Worm (Caenorhabditis elegans) whole organism, L3 larva: ENCODE data around the gene nlp-30.

Experiments
- aly-2 ChIP-seq: fragments of 150-350 bp; optimal IDR thresholded peaks from 2 replicates; lab custom pipeline; 2014; ENCODE audit warnings: missing biosample characterization, missing genetic modification characterization
- ceh-16 ChIP-seq: sonication (generic microtip); optimal IDR thresholded peaks from 2 replicates; lab custom pipeline; 2017; ENCODE audit warnings: missing biosample characterization, missing genetic modification characterization
- ceh-28 ChIP-seq: fragments of 150-350 bp; optimal IDR thresholded peaks from 2 replicates; lab custom pipeline; 2014; ENCODE audit warnings: missing biosample characterization, missing genetic modification reagents, missing genetic modification characterization
- ceh-82 ChIP-seq: fragments of 150-350 bp; optimal IDR thresholded peaks from 2 replicates; lab custom pipeline; 2014; ENCODE audit warnings: missing biosample characterization, missing genetic modification characterization
- daf-12 ChIP-seq: fragments of 150-350 bp; optimal IDR thresholded peaks from 2 replicates; lab custom pipeline; 2014; ENCODE audit warnings: missing biosample characterization, missing genetic modification reagents, missing genetic modification characterization
- egl-27 ChIP-seq: sonication (generic microtip); optimal IDR thresholded peaks from 4 replicates; lab custom pipeline; 2017; ENCODE audit warnings: missing biosample characterization, missing genetic modification reagents, missing genetic modification characterization
- egl-5 ChIP-seq: fragments of 150-350 bp; optimal IDR thresholded peaks from 2 replicates; lab custom pipeline; 2017; ENCODE audit warnings: missing biosample characterization, missing genetic modification reagents, missing genetic modification characterization, inconsistent platforms
- elt-1 ChIP-seq: fragments of 150-350 bp; optimal IDR thresholded peaks from 2 replicates; lab custom pipeline; 2014; ENCODE audit warnings: missing biosample characterization, missing genetic modification characterization
- elt-3 ChIP-seq, 3 experiments: fragments of 150-350 bp in 1 of 3; sonication (generic microtip) in 2 of 3; optimal IDR thresholded peaks; 2 replicates in 2 of 3; 4 replicates in 1 of 3; lab custom pipeline; 2014 to 2017; ENCODE audit warnings: missing biosample characterization in 3 of 3, missing genetic modification characterization in 3 of 3
- eor-1 ChIP-seq, 2 experiments: fragments of 150-350 bp; optimal IDR thresholded peaks; 2 replicates each; lab custom pipeline; 2014 to 2018; ENCODE audit warnings: missing biosample characterization in 2 of 2, missing genetic modification characterization in 2 of 2
- fkh-10 ChIP-seq: sonication (generic microtip); optimal IDR thresholded peaks from 2 replicates; lab custom pipeline; 2017; ENCODE audit warnings: missing biosample characterization, missing genetic modification reagents, missing genetic modification characterization
- hmg-11 ChIP-seq: sonication (generic microtip); optimal IDR thresholded peaks from 2 replicates; lab custom pipeline; 2016; ENCODE audit warnings: missing genetic modification characterization, missing compliant biosample characterization
- jun-1 ChIP-seq: fragments of 150-350 bp; optimal IDR thresholded peaks from 2 replicates; lab custom pipeline; 2014; ENCODE audit warnings: missing biosample characterization, missing genetic modification reagents, missing genetic modification characterization
- lin-39 ChIP-seq: fragments of 150-350 bp; optimal IDR thresholded peaks from 2 replicates; lab custom pipeline; 2018; ENCODE audit warnings: missing biosample characterization, missing genetic modification reagents, missing genetic modification characterization
- mml-1 ChIP-seq: fragments of 150-350 bp; sonication (generic microtip); optimal IDR thresholded peaks from 3 replicates; lab custom pipeline; 2014; ENCODE audit warnings: missing biosample characterization, missing genetic modification characterization
- nhr-23 ChIP-seq: fragments of 150-350 bp; optimal IDR thresholded peaks from 2 replicates; lab custom pipeline; 2014; ENCODE audit warnings: missing biosample characterization, missing genetic modification reagents, missing genetic modification characterization
- nhr-25 ChIP-seq: sonication (generic microtip); optimal IDR thresholded peaks from 2 replicates; lab custom pipeline; 2017; ENCODE audit warnings: missing biosample characterization, missing genetic modification characterization
- nhr-28 ChIP-seq: fragments of 150-350 bp; optimal IDR thresholded peaks from 2 replicates; lab custom pipeline; 2014; ENCODE audit warnings: missing biosample characterization, missing genetic modification characterization
- nhr-43 ChIP-seq: sonication (generic microtip); optimal IDR thresholded peaks from 2 replicates; lab custom pipeline; 2016; ENCODE audit warnings: mild to moderate bottlenecking, missing genetic modification characterization, missing compliant biosample characterization; ENCODE audit not compliant: poor library complexity, severe bottlenecking
- nhr-77 ChIP-seq: fragments of 150-350 bp; optimal IDR thresholded peaks from 2 replicates; lab custom pipeline; 2014; ENCODE audit warnings: missing biosample characterization, missing genetic modification characterization
- pha-4 ChIP-seq: fragments of 150-350 bp; optimal IDR thresholded peaks from 2 replicates; lab custom pipeline; 2014; ENCODE audit warnings: missing biosample characterization, missing genetic modification reagents, missing genetic modification characterization
- skn-1 ChIP-seq: fragments of 150-350 bp; optimal IDR thresholded peaks from 2 replicates; lab custom pipeline; 2014; ENCODE audit warnings: missing biosample characterization, missing genetic modification characterization
- snpc-4 ChIP-seq: fragments of 150-350 bp; optimal IDR thresholded peaks from 2 replicates; lab custom pipeline; 2014; ENCODE audit warnings: missing biosample characterization, missing genetic modification characterization
- tbx-2 ChIP-seq: sonication (generic microtip); optimal IDR thresholded peaks from 2 replicates; lab custom pipeline; 2016; ENCODE audit warnings: mild to moderate bottlenecking, missing genetic modification characterization, missing compliant biosample characterization
- unc-62 ChIP-seq: fragments of 150-350 bp; sonication (generic microtip); optimal IDR thresholded peaks from 4 replicates; lab custom pipeline; 2014; ENCODE audit warnings: missing biosample characterization, missing genetic modification reagents, missing genetic modification characterization

Gene nlp-30

ce11 chrV:3979053-3979452 lies 2.7 kb upstream of the nlp-30 start, which contains the start of gene nlp-34:
nlp-34 (minus strand) TSS chrV:3979134.
- TF ChIP-seq egl-5: no peak
- no peak for TF ChIP-seq tbx-2 (tag; lab: Kevin White, UChicago)
- peak; percentile 54 for TF ChIP-seq nhr-25 (tag; lab: Kevin White, UChicago)
- TF ChIP-seq skn-1 (tag; lab: Kevin White, UChicago): no peak
- TF ChIP-seq, all 47 proteins: peak for 1

DNA sequence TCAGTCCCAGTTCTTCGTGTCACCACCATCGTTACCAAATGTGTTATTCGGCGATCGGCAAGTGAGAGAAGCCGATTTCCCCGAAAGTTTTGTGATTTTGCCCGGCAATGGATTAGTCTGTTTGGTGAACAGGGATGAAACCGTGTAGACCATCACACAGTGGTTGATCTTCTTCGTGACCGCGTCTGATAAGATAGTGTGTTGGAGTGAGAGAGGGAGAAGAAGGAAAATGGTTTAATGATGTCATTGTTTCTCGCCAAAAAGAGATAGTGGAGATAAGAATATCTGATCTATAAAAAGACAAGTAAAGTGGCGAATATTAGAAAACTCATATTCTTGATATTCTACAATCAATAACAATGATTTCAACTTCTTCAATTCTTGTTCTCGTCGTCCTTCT lies 2.0 kb upstream of the nlp-30 start, which contains the start of gene nlp-31:
nlp-31 (plus strand) TSS at position 237 of the 400 bp plus-strand sequence.
- TF ChIP-seq tbx-2 (tag; lab: Kevin White, UChicago) (peak; percentile 3), ceh-28 (tag; lab: Kevin White, UChicago) (peak; percentile 43), elt-1 (tag; lab: Kevin White, UChicago) (peak; percentile 21), pha-4 (tag; lab: Kevin White, UChicago) (no peak), nhr-43 (tag; lab: Kevin White, UChicago) (peak; percentile 55), elt-3 (tag; optimal IDR thresholded peaks at IDR 0.05; lab: Kevin White, UChicago) (peak; percentile 54 to 94 (median 76)), nhr-23 (peak; percentile 65), nhr-25 (tag; lab: Kevin White, UChicago) (peak; percentile 90), jun-1 (tag; lab: Kevin White, UChicago) (no peak), daf-12 (tag; lab: Kevin White, UChicago) (no peak)

- TF ChIP-seq nhr-23 (peak; percentile 75), nhr-25 (tag; lab: Kevin White, UChicago) (peak; percentile 51), ceh-16 (tag; lab: Kevin White, UChicago) (no peak)
- TF ChIP-seq, all 47 proteins: peak for 2
Measured at ce11 chrV:3980228-3980933, 1.4 kb upstream of the nlp-30 start.

DNA sequence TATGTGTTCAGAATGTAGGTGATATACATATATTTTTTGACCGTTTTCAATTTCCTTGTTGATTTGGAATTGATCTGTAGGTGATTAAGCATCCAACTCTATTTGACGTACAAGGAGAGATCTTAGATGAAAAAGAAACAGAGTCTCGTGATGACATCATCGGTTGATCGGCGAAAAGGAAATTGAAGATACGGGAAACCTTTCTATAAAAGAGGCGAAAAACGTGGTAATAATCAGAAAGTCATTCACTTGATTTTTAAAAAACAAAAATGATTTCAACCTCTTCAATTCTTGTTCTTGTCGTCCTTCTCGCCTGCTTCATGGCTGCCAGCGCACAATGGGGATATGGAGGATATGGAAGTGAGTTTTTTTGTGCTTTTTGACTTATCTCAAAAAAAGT lies 2.4 kb downstream of the nlp-30 start, which contains the start of gene nlp-29:
nlp-29 (plus strand) TSS at position 248 of the 400 bp plus-strand sequence.
- TF ChIP-seq ceh-82 (tag; lab: Kevin White, UChicago) (no peak), fkh-10 (GFP tag; lab: Kevin White, UChicago) (no peak), mml-1 (tag; lab: Kevin White, UChicago) (no peak), ceh-16 (tag; lab: Kevin White, UChicago) (no peak), elt-3 (tag; optimal IDR thresholded peaks at IDR 0.05; lab: Kevin White, UChicago) (no peak), nhr-25 (tag; lab: Kevin White, UChicago) (peak; percentile 75), jun-1 (tag; lab: Kevin White, UChicago) (no peak), daf-12 (tag; lab: Kevin White, UChicago) (no peak), nhr-23 (peak; percentile 78), egl-5 (no peak), nhr-77 (tag; lab: Kevin White, UChicago) (no peak)

DNA sequence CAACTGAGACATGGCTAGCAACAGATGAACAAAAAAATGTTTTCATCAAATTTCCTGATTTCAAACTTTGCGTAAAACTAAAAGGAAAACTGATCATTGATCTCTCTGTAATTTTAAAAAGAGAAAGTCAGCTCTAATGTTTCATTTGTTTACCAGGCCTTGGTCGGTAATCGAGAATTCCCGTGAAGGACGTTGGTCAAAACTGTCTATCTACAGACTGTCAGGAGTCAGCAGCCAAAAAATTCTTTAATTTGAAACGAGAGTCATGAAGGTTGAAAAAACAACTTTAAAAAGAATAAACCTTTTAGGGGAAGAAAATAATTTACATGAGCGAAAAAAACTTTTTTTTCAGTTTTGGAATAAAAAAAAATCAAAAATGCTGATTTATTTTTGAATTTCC lies 3.3 kb downstream of the nlp-30 start:
- no peak for TF ChIP-seq eor-1 (tag; optimal IDR thresholded peaks at IDR 0.05; lab: Kevin White, UChicago)

ce11 chrV:3987616-3988015 lies 5.8 kb downstream of the nlp-30 start, which contains the start of gene nlp-28:
nlp-28 (plus strand) TSS chrV:3987900.
- no peak for TF ChIP-seq eor-1 (tag; optimal IDR thresholded peaks at IDR 0.05; lab: Kevin White, UChicago)
- no peak for TF ChIP-seq hmg-11
- no peak for TF ChIP-seq unc-62 (GFP tag; lab: Kevin White, UChicago)
- no peak for TF ChIP-seq egl-27 (tag; lab: Kevin White, UChicago)
- no peak for TF ChIP-seq tbx-2 (tag; lab: Kevin White, UChicago)
- no peak for TF ChIP-seq lin-39 (tag; lab: Kevin White, UChicago)
- TF ChIP-seq nhr-28 (tag; lab: Kevin White, UChicago): no peak
- no peak for TF ChIP-seq aly-2 (tag; lab: Kevin White, UChicago)
- no peak for TF ChIP-seq nhr-43 (tag; lab: Kevin White, UChicago)

- TF ChIP-seq snpc-4: no peak
- peak; percentile 23 for TF ChIP-seq nhr-23
Measured at ce11 chrV:3989070-3989469, 7.3 kb downstream of the nlp-30 start, which contains the start of gene nlp-27. nlp-27 (plus strand) TSS chrV:3989378.
